Worm (Caenorhabditis elegans) whole organism, L2 larva: ENCODE results near the gene ZK1127.12.
A peak's percentile ranks its signal among the peaks of the same experiment; 100 is the strongest.

ENCODE experiments used
- C34F6.9 ChIP-seq: fragments of 150-350 bp; optimal IDR thresholded peaks from 2 replicates; lab custom pipeline; 2014; ENCODE audit warnings: missing biosample characterization, missing genetic modification characterization
- F13H6.1 ChIP-seq: sonication (generic microtip); optimal IDR thresholded peaks from 2 replicates; lab custom pipeline; 2016; ENCODE audit warnings: missing genetic modification characterization, missing compliant biosample characterization
- ZK546.5 ChIP-seq: sonication (generic microtip); optimal IDR thresholded peaks from 2 replicates; lab custom pipeline; 2017; ENCODE audit warnings: missing biosample characterization, missing genetic modification characterization
- blmp-1 ChIP-seq: sonication (generic microtip); optimal IDR thresholded peaks from 2 replicates; lab custom pipeline; 2017; ENCODE audit warnings: missing genetic modification characterization, mild to moderate bottlenecking, missing compliant biosample characterization, antibody characterized with exemption, moderate library complexity; ENCODE audit not compliant: insufficient read depth
- ceh-16 ChIP-seq: fragments of 150-350 bp; optimal IDR thresholded peaks from 2 replicates; lab custom pipeline; 2014; ENCODE audit warnings: missing biosample characterization, missing genetic modification characterization
- ceh-82 ChIP-seq: fragments of 150-350 bp; optimal IDR thresholded peaks from 2 replicates; lab custom pipeline; 2014; ENCODE audit warnings: missing biosample characterization, missing genetic modification characterization
- crh-2 ChIP-seq: sonication (generic microtip); optimal IDR thresholded peaks from 2 replicates; lab custom pipeline; 2017; ENCODE audit warnings: missing biosample characterization, missing genetic modification characterization
- dmd-4 ChIP-seq: sonication (generic microtip); optimal IDR thresholded peaks from 2 replicates; lab custom pipeline; 2017; ENCODE audit warnings: missing biosample characterization, missing genetic modification characterization
- elt-1 ChIP-seq: fragments of 150-350 bp; optimal IDR thresholded peaks from 2 replicates; lab custom pipeline; 2014; ENCODE audit warnings: missing biosample characterization, missing genetic modification characterization
- elt-3 ChIP-seq: sonication (generic microtip); optimal IDR thresholded peaks from 2 replicates; lab custom pipeline; 2017; ENCODE audit warnings: missing biosample characterization, missing genetic modification characterization
- fos-1 ChIP-seq: fragments of 150-350 bp; optimal IDR thresholded peaks from 2 replicates; lab custom pipeline; 2014; ENCODE audit warnings: missing biosample characterization, missing genetic modification characterization
- gmeb-1 ChIP-seq: fragments of 150-350 bp; optimal IDR thresholded peaks from 2 replicates; lab custom pipeline; 2014; ENCODE audit warnings: missing biosample characterization, missing genetic modification characterization
- lin-13 ChIP-seq: fragments of 150-350 bp; optimal IDR thresholded peaks from 2 replicates; lab custom pipeline; 2014; ENCODE audit warnings: missing biosample characterization, missing genetic modification reagents, missing genetic modification characterization
- lsy-2 ChIP-seq, 2 experiments: fragments of 150-350 bp in 1 of 2; sonication (generic microtip) in 1 of 2; optimal IDR thresholded peaks; 2 replicates each; lab custom pipeline; 2014 to 2017; ENCODE audit warnings: missing biosample characterization in 2 of 2, missing genetic modification characterization in 2 of 2
- mbf-1 ChIP-seq: sonication (generic microtip); optimal IDR thresholded peaks from 2 replicates; lab custom pipeline; 2017; ENCODE audit warnings: missing biosample characterization, missing genetic modification characterization
- mdl-1 ChIP-seq, 2 experiments: fragments of 150-350 bp in 1 of 2; sonication (generic microtip) in 1 of 2; optimal IDR thresholded peaks; 2 replicates each; lab custom pipeline; 2017; ENCODE audit warnings: missing biosample characterization in 2 of 2, missing genetic modification characterization in 2 of 2
- nhr-12 ChIP-seq: fragments of 150-350 bp; optimal IDR thresholded peaks from 2 replicates; lab custom pipeline; 2014; ENCODE audit warnings: missing biosample characterization, missing genetic modification characterization
- nhr-129 ChIP-seq: fragments of 150-350 bp; optimal IDR thresholded peaks from 2 replicates; lab custom pipeline; 2014; ENCODE audit warnings: missing biosample characterization, missing genetic modification characterization
- nhr-21 ChIP-seq: fragments of 150-350 bp; optimal IDR thresholded peaks from 2 replicates; lab custom pipeline; 2014; ENCODE audit warnings: missing biosample characterization, missing genetic modification characterization
- nhr-23 ChIP-seq: fragments of 150-350 bp; optimal IDR thresholded peaks from 2 replicates; lab custom pipeline; 2014; ENCODE audit warnings: missing biosample characterization, missing genetic modification reagents, missing genetic modification characterization
- nhr-237 ChIP-seq: fragments of 150-350 bp; optimal IDR thresholded peaks from 2 replicates; lab custom pipeline; 2014; ENCODE audit warnings: missing biosample characterization, missing genetic modification characterization
- nhr-6 ChIP-seq: fragments of 150-350 bp; optimal IDR thresholded peaks from 2 replicates; lab custom pipeline; 2014; ENCODE audit warnings: missing biosample characterization, missing genetic modification characterization
- peb-1 ChIP-seq: fragments of 150-350 bp; optimal IDR thresholded peaks from 2 replicates; lab custom pipeline; 2014; ENCODE audit warnings: missing biosample characterization, missing genetic modification characterization
- sem-4 ChIP-seq: fragments of 150-350 bp; optimal IDR thresholded peaks from 2 replicates; lab custom pipeline; 2014; ENCODE audit warnings: missing biosample characterization, missing genetic modification reagents, missing genetic modification characterization
- skn-1 ChIP-seq: sonication (generic microtip); optimal IDR thresholded peaks from 2 replicates; lab custom pipeline; 2017; ENCODE audit warnings: missing biosample characterization, missing genetic modification characterization
- sma-3 ChIP-seq: sonication (generic microtip); optimal IDR thresholded peaks from 2 replicates; lab custom pipeline; 2016; ENCODE audit warnings: missing genetic modification reagents, missing genetic modification characterization, missing compliant biosample characterization
- sma-9 ChIP-seq, 2 experiments: fragments of 150-350 bp in 1 of 2; sonication (generic microtip) in 1 of 2; optimal IDR thresholded peaks; 2 replicates each; lab custom pipeline; 2014 to 2016; ENCODE audit warnings: missing genetic modification characterization in 2 of 2, mild to moderate bottlenecking in 1 of 2, missing biosample characterization in 1 of 2, missing compliant biosample characterization in 1 of 2, missing genetic modification reagents in 1 of 2, moderate library complexity in 1 of 2
- snpc-4 ChIP-seq: fragments of 150-350 bp; optimal IDR thresholded peaks from 2 replicates; lab custom pipeline; 2014; ENCODE audit warnings: missing biosample characterization, missing genetic modification characterization
- unc-39 ChIP-seq: fragments of 150-350 bp; optimal IDR thresholded peaks from 2 replicates; lab custom pipeline; 2014; ENCODE audit warnings: missing biosample characterization, missing genetic modification characterization
- unc-55 ChIP-seq: fragments of 150-350 bp; sonication (generic microtip); optimal IDR thresholded peaks from 3 replicates; lab custom pipeline; 2014; ENCODE audit warnings: missing biosample characterization, missing genetic modification reagents, missing genetic modification characterization
- unc-62 ChIP-seq: fragments of 150-350 bp; optimal IDR thresholded peaks from 2 replicates; lab custom pipeline; 2014; ENCODE audit warnings: missing biosample characterization, missing genetic modification reagents, missing genetic modification characterization
- ztf-1 ChIP-seq: fragments of 200-800 bp; sonication (Bioruptor generic); conservative IDR thresholded peaks from 2 replicates; pipeline ENCODE4 v1.3.6; 2022; ENCODE audit warnings: missing genetic modification characterization, missing compliant biosample characterization
- ztf-11 ChIP-seq: sonication (generic microtip); optimal IDR thresholded peaks from 2 replicates; lab custom pipeline; 2017; ENCODE audit warnings: missing biosample characterization, missing genetic modification characterization

Gene ZK1127.12

DNA sequence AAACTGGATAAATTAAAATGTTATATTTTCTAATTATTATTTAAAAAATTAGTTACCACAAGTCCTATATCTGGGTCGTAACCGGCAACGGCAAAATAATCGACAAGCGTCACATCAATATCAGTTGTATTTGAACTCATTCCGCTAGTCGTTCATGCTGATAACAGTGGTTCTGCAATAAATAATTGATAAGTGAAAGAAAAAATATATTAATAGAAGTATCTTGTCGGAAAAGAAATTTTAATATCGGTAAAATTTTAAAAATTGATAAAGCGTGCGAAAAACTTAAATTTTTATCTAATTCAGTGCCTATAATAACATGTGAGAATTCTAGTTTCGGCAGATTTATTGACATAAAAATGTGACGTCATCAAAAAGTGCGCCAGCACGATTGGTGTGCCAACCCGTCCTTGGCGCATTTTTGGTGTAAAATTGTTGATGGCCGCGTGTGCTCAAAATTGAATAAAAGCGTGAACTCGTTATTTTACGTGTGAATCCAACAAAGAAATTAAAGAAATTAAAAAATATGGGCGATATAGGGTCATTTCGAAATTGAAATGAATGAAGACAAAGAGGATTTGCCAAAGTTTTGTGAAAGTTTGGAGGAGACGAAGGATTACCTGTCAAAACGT, 29.4 kb upstream of the ZK1127.12 start, which contains the start of the genes lst-6 and lst-5 (continued):
- peak; percentile 36 for TF ChIP-seq sma-9 (GFP tag; optimal IDR thresholded peaks at IDR 0.05; lab: Kevin White, UChicago)
- no peak for TF ChIP-seq sma-9 (tag; optimal IDR thresholded peaks at IDR 0.05; lab: Kevin White, UChicago)
- peak; percentile 65 for TF ChIP-seq unc-55 (GFP tag; lab: Kevin White, UChicago)
- TF ChIP-seq unc-62 (GFP tag; lab: Kevin White, UChicago), result no peak
- no peak for TF ChIP-seq sem-4
- no peak for TF ChIP-seq dmd-4
- no peak for TF ChIP-seq unc-39 (tag; lab: Kevin White, UChicago)
- TF ChIP-seq crh-2 (tag; lab: Kevin White, UChicago), result peak; percentile 88
- no peak for TF ChIP-seq snpc-4 (tag; lab: Kevin White, UChicago)
- TF ChIP-seq mdl-1 (tag; optimal IDR thresholded peaks at IDR 0.05; lab: Kevin White, UChicago), result peak in 1 of 2 experiments; percentile 3
- peak; percentile 57 for TF ChIP-seq gmeb-1 (tag; lab: Kevin White, UChicago)
- no peak for TF ChIP-seq ZK546.5 (tag; lab: Kevin White, UChicago)
- no peak for TF ChIP-seq nhr-237
- no peak for TF ChIP-seq nhr-23 (tag; lab: Kevin White, UChicago)
- no peak for TF ChIP-seq nhr-12 (tag; lab: Kevin White, UChicago)
- no peak for TF ChIP-seq ceh-16 (tag; lab: Kevin White, UChicago)
- peak; percentile 60 for TF ChIP-seq F13H6.1 (tag; lab: Kevin White, UChicago)
- TF ChIP-seq ztf-11 (tag; lab: Kevin White, UChicago), result no peak

ce11 chrII:7024897-7025852, 26.7 kb upstream of the ZK1127.12 start, which contains the start of gene znf-598:
Gene znf-598 (plus strand): TSS chrII:7025802.
- no peak for TF ChIP-seq unc-62 (GFP tag; lab: Kevin White, UChicago)
- peak; percentile 61 for TF ChIP-seq C34F6.9 (tag; lab: Kevin White, UChicago)
- peak; percentile 26 for TF ChIP-seq sma-3 (GFP tag; lab: Kevin White, UChicago)
- peak; percentile 45 for TF ChIP-seq lin-13
- TF ChIP-seq ztf-1 (GFP tag; lab: Robert Waterston, UW), result no peak
- no peak for TF ChIP-seq ZK546.5 (tag; lab: Kevin White, UChicago)
- no peak for TF ChIP-seq skn-1 (tag; lab: Kevin White, UChicago)
- no peak for TF ChIP-seq elt-1 (tag; lab: Kevin White, UChicago)
- TF ChIP-seq mbf-1, result no peak
- peak; percentile 45 for TF ChIP-seq crh-2 (tag; lab: Kevin White, UChicago)
- peak; percentile 55 for TF ChIP-seq fos-1
- no peak for TF ChIP-seq nhr-21 (tag; lab: Kevin White, UChicago)
- TF ChIP-seq sma-9 (GFP tag; optimal IDR thresholded peaks at IDR 0.05; lab: Kevin White, UChicago), result peak; percentile 25
- no peak for TF ChIP-seq sma-9 (tag; optimal IDR thresholded peaks at IDR 0.05; lab: Kevin White, UChicago)
- TF ChIP-seq blmp-1 (tag; lab: Kevin White, UChicago), result no peak
- TF ChIP-seq nhr-129 (tag; lab: Kevin White, UChicago), result peak; percentile 71
- TF ChIP-seq lsy-2 (tag; optimal IDR thresholded peaks at IDR 0.05; lab: Kevin White, UChicago), result peak in 1 of 2 experiments; percentile 77
- TF ChIP-seq gmeb-1 (tag; lab: Kevin White, UChicago), result no peak
- no peak for TF ChIP-seq peb-1 (tag; lab: Kevin White, UChicago)
- TF ChIP-seq unc-39 (tag; lab: Kevin White, UChicago), result no peak

DNA sequence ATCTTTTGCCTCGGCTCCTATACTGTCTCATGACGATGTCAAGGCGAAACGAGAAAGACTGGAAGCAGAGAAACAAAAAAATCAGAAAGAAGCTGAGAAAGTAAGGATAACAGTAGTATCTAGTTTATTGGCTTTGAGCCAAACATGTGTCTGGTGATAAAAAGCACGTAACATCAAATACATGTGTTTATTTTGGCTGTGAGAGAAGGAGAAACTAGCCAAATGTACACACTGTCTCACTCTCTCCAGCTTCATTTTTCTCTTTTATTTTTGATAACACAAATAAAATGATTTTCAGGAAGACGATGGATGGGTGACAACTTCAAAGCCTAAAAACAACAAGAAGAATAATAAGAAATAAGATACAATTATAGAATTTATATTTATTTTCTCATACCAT, 22.4 kb upstream of the ZK1127.12 start:
- no peak for TF ChIP-seq unc-55 (GFP tag; lab: Kevin White, UChicago)
- no peak for TF ChIP-seq ceh-82 (tag; lab: Kevin White, UChicago)
- no peak for TF ChIP-seq nhr-23 (tag; lab: Kevin White, UChicago)
- TF ChIP-seq mdl-1 (tag; optimal IDR thresholded peaks at IDR 0.05; lab: Kevin White, UChicago), result no peak
- no peak for TF ChIP-seq elt-3
- TF ChIP-seq lsy-2 (tag; optimal IDR thresholded peaks at IDR 0.05; lab: Kevin White, UChicago), result no peak
- no peak for TF ChIP-seq nhr-6 (tag; lab: Kevin White, UChicago)
- TF ChIP-seq nhr-12 (tag; lab: Kevin White, UChicago), result no peak
- TF ChIP-seq dmd-4, result no peak
- no peak for TF ChIP-seq sem-4
